Worm (Caenorhabditis elegans) whole organism, early embryonic: ENCODE data around the gene F36F12.2.

Experiments used
- B0310.2 ChIP-seq: sonication (generic microtip); optimal IDR thresholded peaks from 2 replicates; lab custom pipeline; 2016; ENCODE audit warnings: mild to moderate bottlenecking, missing genetic modification characterization, missing compliant biosample characterization
- F13C5.2 ChIP-seq: sonication (generic microtip); optimal IDR thresholded peaks from 2 replicates; lab custom pipeline; 2017; ENCODE audit warnings: mild to moderate bottlenecking, missing genetic modification characterization, inconsistent platforms, missing compliant biosample characterization
- aly-1 ChIP-seq: sonication (generic microtip); optimal IDR thresholded peaks from 2 replicates; lab custom pipeline; 2016; ENCODE audit warnings: missing genetic modification characterization, missing compliant biosample characterization
- ama-1 ChIP-seq: fragments of 150-350 bp; optimal IDR thresholded peaks from 2 replicates; lab custom pipeline; 2014
- ceh-13 ChIP-seq: fragments of 200-800 bp; sonication (Bioruptor generic); optimal IDR thresholded peaks from 2 replicates; lab custom pipeline; 2018; ENCODE audit warnings: mild to moderate bottlenecking, missing genetic modification characterization, missing compliant biosample characterization
- ceh-36 ChIP-seq: sonication (generic microtip); optimal IDR thresholded peaks from 2 replicates; lab custom pipeline; 2016; ENCODE audit warnings: missing genetic modification characterization, inconsistent platforms, missing compliant biosample characterization
- ets-7 ChIP-seq: sonication (generic microtip); optimal IDR thresholded peaks from 2 replicates; lab custom pipeline; 2016; ENCODE audit warnings: missing genotype, missing genetic modification characterization, missing compliant biosample characterization
- flt-1 ChIP-seq: fragments of 200-800 bp; sonication (Bioruptor generic); IDR thresholded peaks from 2 replicates; pipeline ENCODE4 v1.3.6; 2022; ENCODE audit warnings: missing genetic modification characterization, missing compliant biosample characterization
- hmbx-1 ChIP-seq: sonication (generic microtip); optimal IDR thresholded peaks from 2 replicates; lab custom pipeline; 2016; ENCODE audit warnings: mild to moderate bottlenecking, missing genetic modification characterization, missing compliant biosample characterization
- hmg-4 ChIP-seq: fragments of 200-800 bp; sonication (Bioruptor generic); optimal IDR thresholded peaks from 2 replicates; lab custom pipeline; 2018; ENCODE audit warnings: mild to moderate bottlenecking, missing genetic modification characterization, missing compliant biosample characterization
- hnd-1 ChIP-seq: sonication (generic microtip); optimal IDR thresholded peaks from 2 replicates; lab custom pipeline; 2016; ENCODE audit warnings: missing genetic modification characterization, missing compliant biosample characterization
- pes-1 ChIP-seq: fragments of 200-800 bp; sonication (Bioruptor generic); IDR thresholded peaks from 2 replicates; pipeline ENCODE4 v1.3.6; 2022; ENCODE audit warnings: missing genetic modification reagents, missing genetic modification characterization, missing compliant biosample characterization
- scrt-1 ChIP-seq: fragments of 200-800 bp; sonication (Bioruptor generic); IDR thresholded peaks from 2 replicates; pipeline ENCODE4 v1.3.6; 2022; ENCODE audit warnings: missing genetic modification characterization, missing compliant biosample characterization
- sea-1 ChIP-seq: fragments of 200-800 bp; sonication (Bioruptor generic); conservative IDR thresholded peaks from 2 replicates; pipeline ENCODE4 v1.3.6; 2022; ENCODE audit warnings: missing genetic modification characterization, missing compliant biosample characterization
- tbx-11 ChIP-seq: fragments of 200-800 bp; sonication (Bioruptor generic); IDR thresholded peaks from 2 replicates; pipeline ENCODE4 v1.3.6; 2022; ENCODE audit warnings: missing genetic modification characterization, missing compliant biosample characterization
- tbx-37 ChIP-seq: fragments of 200-800 bp; sonication (Bioruptor generic); conservative IDR thresholded peaks from 2 replicates; pipeline ENCODE4 v1.3.6; 2022; ENCODE audit warnings: missing genetic modification reagents, missing genetic modification characterization, missing compliant biosample characterization
- tra-4 ChIP-seq: sonication (generic microtip); optimal IDR thresholded peaks from 2 replicates; lab custom pipeline; 2017; ENCODE audit warnings: missing genetic modification characterization, missing compliant biosample characterization

F36F12.2 gene

ce11 chrV:2083869-2084268 is 11.2 kb downstream of the F36F12.2 start:
- no peak for TF ChIP-seq tbx-37 (GFP tag; lab: Robert Waterston, UW)
- TF ChIP-seq tbx-11 (GFP tag; lab: Robert Waterston, UW), result no peak
- no peak for TF ChIP-seq sea-1
- TF ChIP-seq ceh-13 (GFP tag; lab: Kevin White, UChicago), result no peak
- TF ChIP-seq flt-1 (GFP tag; lab: Robert Waterston, UW), result no peak
- TF ChIP-seq ets-7 (tag; lab: Kevin White, UChicago), result no peak
- no peak for TF ChIP-seq tra-4 (tag; lab: Kevin White, UChicago)
- TF ChIP-seq ama-1 (lab: Kevin White, UChicago), result no peak
- no peak for TF ChIP-seq pes-1
- no peak for TF ChIP-seq hmbx-1 (tag; lab: Kevin White, UChicago)

ce11 chrV:2081894-2082293 is 13.2 kb downstream of the F36F12.2 start:
- TF ChIP-seq ceh-13 (GFP tag; lab: Kevin White, UChicago) (no peak), aly-1 (tag; lab: Kevin White, UChicago) (no peak), B0310.2 (tag; lab: Kevin White, UChicago) (no peak), hnd-1 (tag; lab: Kevin White, UChicago) (no peak)

DNA sequence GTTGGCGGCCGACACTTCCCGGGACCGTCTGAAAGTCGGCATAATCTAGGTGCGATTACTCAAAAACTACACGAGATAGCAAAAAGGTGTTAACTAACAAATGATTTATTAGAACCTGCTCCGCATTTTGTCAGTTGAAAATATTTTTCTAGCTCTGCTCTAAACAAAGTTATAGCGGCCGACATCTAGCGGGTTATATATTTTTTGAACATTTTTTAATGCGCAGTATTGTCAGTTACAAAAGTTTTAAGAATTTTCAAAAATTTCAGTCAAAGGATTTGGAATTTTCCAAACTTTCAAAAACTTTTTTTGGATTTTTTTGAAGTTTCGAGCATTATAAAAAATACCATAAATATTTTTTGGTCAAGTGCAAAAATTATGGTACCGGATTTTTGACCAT is 13.8 kb downstream of the F36F12.2 start:
- TF ChIP-seq hmg-4 (GFP tag; lab: Kevin White, UChicago) (no peak), tbx-37 (GFP tag; lab: Robert Waterston, UW) (no peak), scrt-1 (no peak), F13C5.2 (tag; lab: Kevin White, UChicago) (no peak), B0310.2 (tag; lab: Kevin White, UChicago) (no peak), tra-4 (tag; lab: Kevin White, UChicago) (no peak), ceh-13 (GFP tag; lab: Kevin White, UChicago) (no peak), pes-1 (no peak), hmbx-1 (tag; lab: Kevin White, UChicago) (no peak), hnd-1 (tag; lab: Kevin White, UChicago) (no peak), ama-1 (lab: Kevin White, UChicago) (no peak), aly-1 (tag; lab: Kevin White, UChicago) (no peak), ets-7 (tag; lab: Kevin White, UChicago) (no peak), tbx-11 (GFP tag; lab: Robert Waterston, UW) (no peak), sea-1 (no peak)

- TF ChIP-seq pes-1 (no peak), F13C5.2 (tag; lab: Kevin White, UChicago) (no peak), sea-1 (no peak)
Observed at ce11 chrV:2076043-2076442, 19.1 kb downstream of the F36F12.2 start.

ce11 chrV:2072807-2073206 is 22.3 kb downstream of the F36F12.2 start, which contains the start of gene Y40B10A.9:
Gene Y40B10A.9, minus strand, starts transcription at chrV:2072907.
- no peak for TF ChIP-seq tra-4 (tag; lab: Kevin White, UChicago)
- TF ChIP-seq flt-1 (GFP tag; lab: Robert Waterston, UW), result no peak
- TF ChIP-seq tbx-37 (GFP tag; lab: Robert Waterston, UW), result no peak
- TF ChIP-seq hmbx-1 (tag; lab: Kevin White, UChicago), result no peak
- TF ChIP-seq ets-7 (tag; lab: Kevin White, UChicago), result no peak
- no peak for TF ChIP-seq aly-1 (tag; lab: Kevin White, UChicago)

DNA sequence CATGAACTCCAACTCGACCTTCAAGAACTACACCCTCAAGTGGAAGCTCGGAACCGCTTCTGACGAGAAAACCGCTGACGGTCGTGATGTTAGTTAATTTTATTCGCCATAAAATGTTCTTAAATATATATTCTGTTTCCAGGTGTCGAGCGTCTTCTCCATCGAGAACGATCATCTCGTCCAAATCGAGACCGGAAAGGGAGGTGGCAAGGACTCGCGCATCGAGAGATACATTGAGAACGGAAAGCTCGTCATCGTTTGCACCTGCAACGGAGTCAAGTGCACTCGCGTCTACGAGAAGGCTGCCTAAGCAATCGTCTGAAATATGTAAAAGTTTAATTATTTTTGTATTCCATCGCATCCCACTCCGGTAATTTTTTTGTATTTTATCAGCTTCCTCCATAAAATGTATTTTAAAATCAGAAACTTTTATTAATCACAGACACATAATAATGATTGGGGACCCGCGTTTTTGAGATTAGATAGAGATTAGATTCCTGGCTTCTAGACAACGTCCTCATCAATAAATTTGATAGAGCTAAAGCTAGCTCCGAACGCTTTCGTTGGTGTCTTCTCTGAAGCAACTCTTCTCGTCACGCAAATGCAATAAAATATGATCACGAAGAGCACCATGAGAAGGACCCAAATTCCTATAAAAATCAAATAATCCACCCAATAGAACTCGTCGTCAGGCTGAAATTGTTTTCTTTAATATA is 26.2 kb downstream of the F36F12.2 start:
- no peak for TF ChIP-seq ceh-13 (GFP tag; lab: Kevin White, UChicago)

DNA sequence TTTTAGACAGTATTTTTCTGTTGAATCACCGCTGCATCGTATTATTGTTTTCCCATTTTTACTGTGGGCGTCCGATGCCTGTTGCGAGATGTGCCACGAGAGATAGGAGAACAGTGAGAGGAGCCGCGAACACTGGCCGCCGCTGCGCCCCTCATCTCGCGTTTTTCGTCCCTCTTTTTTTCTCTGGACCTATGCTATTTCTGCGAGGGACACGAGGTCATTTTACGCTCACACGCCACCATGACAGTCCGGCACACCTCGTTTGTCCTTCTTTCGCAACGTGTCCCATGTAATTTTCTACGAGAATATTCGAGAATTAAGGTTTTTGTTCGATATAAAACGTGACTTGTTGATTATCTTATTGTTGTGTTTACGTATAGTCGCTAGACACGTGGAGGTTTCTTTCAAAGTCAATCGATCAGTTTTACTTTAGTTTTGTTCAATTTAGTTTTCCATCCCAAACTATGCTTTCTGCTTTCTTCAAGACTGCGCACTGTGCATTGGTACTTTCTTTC is 27.1 kb downstream of the F36F12.2 start, which contains the start of gene lbp-9:
lbp-9 (plus strand) TSS at position 465 of the 515 bp plus-strand sequence.
- TF ChIP-seq sea-1, result no peak
- TF ChIP-seq ceh-36 (tag; lab: Kevin White, UChicago), result no peak
- no peak for TF ChIP-seq hmg-4 (GFP tag; lab: Kevin White, UChicago)
- no peak for TF ChIP-seq pes-1
- TF ChIP-seq F13C5.2 (tag; lab: Kevin White, UChicago), result no peak
- TF ChIP-seq ceh-13 (GFP tag; lab: Kevin White, UChicago), result no peak
- TF ChIP-seq hnd-1 (tag; lab: Kevin White, UChicago), result no peak
- TF ChIP-seq tra-4 (tag; lab: Kevin White, UChicago), result no peak
- no peak for TF ChIP-seq scrt-1
- no peak for TF ChIP-seq B0310.2 (tag; lab: Kevin White, UChicago)
- TF ChIP-seq flt-1 (GFP tag; lab: Robert Waterston, UW), result no peak
- TF ChIP-seq tbx-37 (GFP tag; lab: Robert Waterston, UW), result no peak

DNA sequence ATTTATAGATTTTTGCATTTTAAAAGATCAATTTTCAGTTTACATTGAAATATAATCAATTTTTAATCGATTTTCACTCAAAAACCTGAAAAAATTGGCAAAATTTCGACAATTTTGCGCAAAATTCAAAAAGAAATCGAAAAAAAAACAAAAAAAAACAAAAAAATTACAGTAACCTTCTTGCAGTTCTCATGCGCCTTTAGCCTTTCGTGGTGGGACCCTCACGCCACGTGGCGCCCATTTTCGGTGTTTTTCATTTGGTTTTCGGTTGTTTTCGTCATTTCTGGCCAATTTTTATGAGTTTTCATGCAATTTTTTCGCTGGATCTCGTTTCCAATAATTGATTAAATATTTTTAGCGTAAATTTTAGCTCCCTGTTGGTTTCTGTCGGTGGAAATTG is 27.7 kb downstream of the F36F12.2 start:
- no peak for TF ChIP-seq tra-4 (tag; lab: Kevin White, UChicago)
- TF ChIP-seq ama-1 (lab: Kevin White, UChicago), result no peak
- TF ChIP-seq sea-1, result no peak
- TF ChIP-seq ets-7 (tag; lab: Kevin White, UChicago), result no peak
- TF ChIP-seq B0310.2 (tag; lab: Kevin White, UChicago), result no peak
- TF ChIP-seq scrt-1, result no peak
